Worm (Caenorhabditis elegans): ENCODE results near the gene taf-8.

The taf-8 gene

ce11 chrII:9662797-9663196 is 6.3 kb upstream of the taf-8 start, which contains the start of gene cyp-13A10:
Gene cyp-13A10 (minus strand): TSS chrII:9662884.
- TF ChIP-seq unc-39 (tag; optimal IDR thresholded peaks at IDR 0.05) (no peak), elt-3 (tag; optimal IDR thresholded peaks at IDR 0.05) (no peak), zip-8 (tag; optimal IDR thresholded peaks at IDR 0.05) (peak; percentile 32), bed-3 (GFP tag; optimal IDR thresholded peaks at IDR 0.05) (no peak), nhr-28 (tag; optimal IDR thresholded peaks at IDR 0.05) (no peak), nhr-2 (tag; optimal IDR thresholded peaks at IDR 0.05) (no peak)

ce11 chrII:9665577-9665976 is 3.5 kb upstream of the taf-8 start, which contains the start of gene ZK1320.5:
Gene ZK1320.5 (minus strand): TSS chrII:9665677.
- TF ChIP-seq pha-4 (tag; optimal IDR thresholded peaks at IDR 0.05) = no peak
- no peak for TF ChIP-seq unc-62 (GFP tag; optimal IDR thresholded peaks at IDR 0.05)
- TF ChIP-seq cnd-1 (tag; optimal IDR thresholded peaks at IDR 0.05) = no peak
- no peak for TF ChIP-seq drap-1 (GFP tag; optimal IDR thresholded peaks at IDR 0.05)
- TF ChIP-seq sptf-1 (tag; optimal IDR thresholded peaks at IDR 0.05) = no peak
- no peak for TF ChIP-seq ceh-83 (GFP tag; optimal IDR thresholded peaks at IDR 0.05)
- TF ChIP-seq ceh-43 (GFP tag; optimal IDR thresholded peaks at IDR 0.05) = no peak
- TF ChIP-seq nhr-76 (tag; optimal IDR thresholded peaks at IDR 0.05) = no peak
- TF ChIP-seq sem-2 (GFP tag; optimal IDR thresholded peaks at IDR 0.05) = no peak
- no peak for TF ChIP-seq flh-1 (GFP tag; optimal IDR thresholded peaks at IDR 0.05)
- TF ChIP-seq lsy-2 (tag; optimal IDR thresholded peaks at IDR 0.05) = no peak
- TF ChIP-seq mep-1 (tag; optimal IDR thresholded peaks at IDR 0.05) = no peak

- TF ChIP-seq ces-1 (GFP tag; optimal IDR thresholded peaks at IDR 0.05) = peak; percentile 55
- TF ChIP-seq cnd-1 (tag; optimal IDR thresholded peaks at IDR 0.05) = no peak
These were observed 1.7 kb upstream of the taf-8 start, which contains the start of gene ZK1320.11 for ce11 chrII:9667382-9667781. Gene ZK1320.11 (plus strand): TSS chrII:9667624.

ce11 chrII:9671308-9671707 is 2.2 kb downstream of the taf-8 start, which contains the start of gene ZK1320.7:
Gene ZK1320.7 (plus strand): TSS chrII:9671608.
- TF ChIP-seq zip-8 (tag; optimal IDR thresholded peaks at IDR 0.05) (no peak), lin-13 (tag; optimal IDR thresholded peaks at IDR 0.05) (no peak), nhr-12 (tag; optimal IDR thresholded peaks at IDR 0.05) (no peak), cnd-1 (tag; optimal IDR thresholded peaks at IDR 0.05) (no peak), elt-1 (tag; optimal IDR thresholded peaks at IDR 0.05; ENCODE audit: borderline replicate concordance, insufficient read depth) (no peak), unc-120 (tag; optimal IDR thresholded peaks at IDR 0.05; ENCODE audit: poor library complexity, severe bottlenecking) (no peak), ceh-39 (tag; optimal IDR thresholded peaks at IDR 0.05) (no peak), lsy-2 (tag; optimal IDR thresholded peaks at IDR 0.05) (no peak), nhr-2 (tag; optimal IDR thresholded peaks at IDR 0.05) (no peak), nhr-237 (tag; optimal IDR thresholded peaks at IDR 0.05) (no peak), ztf-11 (tag; optimal IDR thresholded peaks at IDR 0.05) (no peak), pha-4 (tag; optimal IDR thresholded peaks at IDR 0.05) (no peak), mep-1 (tag; optimal IDR thresholded peaks at IDR 0.05) (no peak), drap-1 (GFP tag; optimal IDR thresholded peaks at IDR 0.05) (no peak), lin-32 (GFP tag; optimal IDR thresholded peaks at IDR 0.05) (no peak), ham-2 (GFP tag; optimal IDR thresholded peaks at IDR 0.05) (no peak), mls-2 (tag; optimal IDR thresholded peaks at IDR 0.05) (no peak), unc-62 (GFP tag; optimal IDR thresholded peaks at IDR 0.05) (no peak), snpc-4 (tag; optimal IDR thresholded peaks at IDR 0.05) (no peak), mab-5 (tag; optimal IDR thresholded peaks at IDR 0.05) (no peak)

ce11 chrII:9674678-9675077 is 5.6 kb downstream of the taf-8 start, which contains the start of gene arc-1:
Gene arc-1 (plus strand): TSS chrII:9674978.
- TF ChIP-seq snpc-4 (tag; optimal IDR thresholded peaks at IDR 0.05) (no peak), elt-3 (tag; optimal IDR thresholded peaks at IDR 0.05) (no peak), pha-4 (tag; optimal IDR thresholded peaks at IDR 0.05) (no peak), mls-2 (tag; optimal IDR thresholded peaks at IDR 0.05) (no peak), unc-39 (tag; optimal IDR thresholded peaks at IDR 0.05) (no peak), unc-120 (tag; optimal IDR thresholded peaks at IDR 0.05; ENCODE audit: poor library complexity, severe bottlenecking) (no peak), lin-32 (GFP tag; optimal IDR thresholded peaks at IDR 0.05) (no peak), hlh-1 (tag; optimal IDR thresholded peaks at IDR 0.05) (no peak), mep-1 (tag; optimal IDR thresholded peaks at IDR 0.05) (no peak), blmp-1 (tag; optimal IDR thresholded peaks at IDR 0.05) (no peak), M03D4.4 (tag; optimal IDR thresholded peaks at IDR 0.05) (no peak), flh-1 (GFP tag; optimal IDR thresholded peaks at IDR 0.05) (no peak), mab-5 (tag; optimal IDR thresholded peaks at IDR 0.05) (no peak), bed-3 (GFP tag; optimal IDR thresholded peaks at IDR 0.05) (no peak), unc-62 (GFP tag; optimal IDR thresholded peaks at IDR 0.05) (no peak), nhr-12 (tag; optimal IDR thresholded peaks at IDR 0.05) (no peak)
